Worm (Caenorhabditis elegans): ENCODE results near the gene tomm-70.

- TF ChIP-seq flt-1 (GFP tag; IDR thresholded peaks at IDR 0.05) = no peak
- TF ChIP-seq ref-1 (GFP tag; conservative IDR thresholded peaks at IDR 0.05) = no peak
- no peak for TF ChIP-seq med-1 (GFP tag; optimal IDR thresholded peaks at IDR 0.05; ENCODE audit: insufficient read depth)
- TF ChIP-seq klf-2 (GFP tag; conservative IDR thresholded peaks at IDR 0.05) = no peak
- TF ChIP-seq cog-1 (tag; optimal IDR thresholded peaks at IDR 0.05) = no peak
- TF ChIP-seq ztf-29 (GFP tag; IDR thresholded peaks at IDR 0.05) = no peak
- no peak for TF ChIP-seq ztf-23 (GFP tag; IDR thresholded peaks at IDR 0.05)
- no peak for TF ChIP-seq tab-1 (GFP tag; IDR thresholded peaks at IDR 0.05)
- TF ChIP-seq T22C8.4 (GFP tag; IDR thresholded peaks at IDR 0.05) = no peak
These were observed 25.9 kb upstream of the tomm-70 start for ce11 chrIII:8780473-8780872.

Data from whole organism, midembryonic.